Worm (Caenorhabditis elegans): ENCODE data around the gene osm-9.

DNA sequence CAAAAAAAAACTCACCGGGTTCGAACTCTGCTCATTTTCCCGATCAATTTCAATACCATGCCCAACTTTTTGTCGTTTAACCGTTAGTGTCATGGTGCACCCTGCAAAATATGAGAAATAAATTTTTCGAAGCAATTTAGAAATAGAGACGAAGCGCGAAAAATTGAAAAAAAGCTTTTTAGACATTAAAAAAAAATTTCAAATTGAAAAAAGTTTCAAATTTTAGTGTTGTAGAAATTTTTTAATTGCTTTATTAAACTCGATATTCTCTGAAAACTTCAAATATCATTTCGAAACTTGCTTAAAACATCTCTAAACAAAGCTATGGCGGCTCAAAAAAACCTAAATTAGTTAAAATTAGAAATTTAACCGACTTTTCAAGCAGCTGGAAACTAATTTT, 9.7 kb downstream of the osm-9 start, which contains the start of gene nstp-6:
- TF ChIP-seq F13C5.2 (tag; optimal IDR thresholded peaks at IDR 0.05), result no peak
- TF ChIP-seq scrt-1 (GFP tag; IDR thresholded peaks at IDR 0.05), result no peak
- no peak for TF ChIP-seq pes-1 (GFP tag; IDR thresholded peaks at IDR 0.05)
- no peak for TF ChIP-seq tbx-11 (GFP tag; IDR thresholded peaks at IDR 0.05)
- no peak for TF ChIP-seq flt-1 (GFP tag; IDR thresholded peaks at IDR 0.05)
- no peak for TF ChIP-seq hmg-4 (GFP tag; optimal IDR thresholded peaks at IDR 0.05)
- no peak for TF ChIP-seq ama-1 (optimal IDR thresholded peaks at IDR 0.05)

Data from whole organism, early embryonic.